Fruit fly (Drosophila melanogaster) whole organism, embryonic: ENCODE measurements around the gene CG7432.

Experiments used
- C15 ChIP-seq: fragments of 200-800 bp; sonication (Bioruptor generic); IDR thresholded peaks from 3 replicates; pipeline ENCODE4 v1.3.6; 2022; ENCODE audit warnings: missing biosample characterization, missing genetic modification characterization
- CG11504 ChIP-seq: fragments of 200-800 bp; sonication (Bioruptor generic); optimal IDR thresholded peaks from 3 replicates; lab custom pipeline; 2019; ENCODE audit warnings: missing biosample characterization, mild to moderate bottlenecking, missing genetic modification characterization, moderate library complexity
- CG12942 ChIP-seq: fragments of 200-800 bp; sonication (Bioruptor generic); optimal IDR thresholded peaks from 3 replicates; lab custom pipeline; 2016; ENCODE audit warnings: missing biosample characterization, missing genetic modification characterization
- CG1647 ChIP-seq: fragments of 200-800 bp; sonication (Bioruptor generic); optimal IDR thresholded peaks from 3 replicates; lab custom pipeline; 2016; ENCODE audit warnings: missing biosample characterization, missing genetic modification characterization
- CG17361 ChIP-seq: fragments of 200-800 bp; sonication (Bioruptor generic); IDR thresholded peaks from 3 replicates; pipeline ENCODE4 v1.3.6; 2022; ENCODE audit warnings: missing biosample characterization, missing genetic modification characterization
- CG18599 ChIP-seq: fragments of 200-800 bp; sonication (Bioruptor generic); optimal IDR thresholded peaks from 3 replicates; lab custom pipeline; 2017; ENCODE audit warnings: missing biosample characterization, missing genetic modification characterization, mild to moderate bottlenecking, moderate library complexity, missing genetic modification reagents
- CG2129 ChIP-seq: fragments of 200-800 bp; sonication (Bioruptor generic); IDR thresholded peaks from 2 replicates; pipeline ENCODE4 v1.3.6; 2022; ENCODE audit warnings: missing biosample characterization, missing genetic modification characterization; ENCODE audit not compliant: partially characterized antibody
- CG2678 ChIP-seq: fragments of 200-800 bp; sonication (Bioruptor generic); optimal IDR thresholded peaks from 3 replicates; lab custom pipeline; 2019; ENCODE audit warnings: missing biosample characterization, mild to moderate bottlenecking, missing genetic modification characterization, moderate library complexity
- CG2875 ChIP-seq: fragments of 200-800 bp; sonication (Bioruptor generic); optimal IDR thresholded peaks from 2 replicates; lab custom pipeline; 2017; ENCODE audit warnings: missing biosample characterization, mild to moderate bottlenecking, missing genetic modification characterization, missing genetic modification reagents
- CG31224 ChIP-seq: fragments of 200-800 bp; sonication (Bioruptor generic); IDR thresholded peaks from 2 replicates; pipeline ENCODE4 v1.3.6; 2022; ENCODE audit warnings: missing biosample characterization, missing genetic modification characterization
- CG3281 ChIP-seq: fragments of 200-800 bp; sonication (Bioruptor generic); optimal IDR thresholded peaks from 3 replicates; lab custom pipeline; 2017; ENCODE audit warnings: missing biosample characterization, mild to moderate bottlenecking, missing genetic modification characterization
- CG42726 ChIP-seq: fragments of 200-800 bp; sonication (Bioruptor generic); IDR thresholded peaks from 2 replicates; pipeline ENCODE4 v1.3.6; 2022; ENCODE audit warnings: missing biosample characterization, missing genetic modification characterization; ENCODE audit not compliant: partially characterized antibody
- CG5245 ChIP-seq: fragments of 200-800 bp; sonication (Bioruptor generic); optimal IDR thresholded peaks from 3 replicates; lab custom pipeline; 2016; ENCODE audit warnings: missing biosample characterization, missing genetic modification characterization
- CG7786 ChIP-seq: fragments of 200-800 bp; sonication (Bioruptor generic); optimal IDR thresholded peaks from 2 replicates; lab custom pipeline; 2016; ENCODE audit warnings: missing biosample characterization, missing genetic modification characterization
- CG7839 ChIP-seq: fragments of 200-800 bp; sonication (Bioruptor generic); optimal IDR thresholded peaks from 3 replicates; lab custom pipeline; 2018; ENCODE audit warnings: missing biosample characterization, mild to moderate bottlenecking, missing genetic modification characterization, moderate library complexity
- Chrac-16 ChIP-seq: fragments of 200-800 bp; sonication (Bioruptor generic); optimal IDR thresholded peaks from 3 replicates; lab custom pipeline; 2016; ENCODE audit warnings: missing biosample characterization, missing genetic modification characterization
- CoRest ChIP-seq: fragments of 200-800 bp; sonication (Bioruptor generic); optimal IDR thresholded peaks from 3 replicates; lab custom pipeline; 2018; ENCODE audit warnings: missing biosample characterization, mild to moderate bottlenecking, missing genetic modification characterization, moderate library complexity
- ERR ChIP-seq: fragments of 200-800 bp; sonication (Bioruptor generic); optimal IDR thresholded peaks from 2 replicates; lab custom pipeline; 2016; ENCODE audit warnings: missing biosample characterization, missing genetic modification characterization
- Fer1 ChIP-seq: fragments of 200-800 bp; sonication (Bioruptor generic); optimal IDR thresholded peaks from 2 replicates; lab custom pipeline; 2017; ENCODE audit warnings: missing biosample characterization, mild to moderate bottlenecking, missing genetic modification characterization
- GATAe ChIP-seq: fragments of 200-800 bp; sonication (Bioruptor generic); conservative IDR thresholded peaks from 2 replicates; pipeline ENCODE4 v1.3.6; 2022; ENCODE audit warnings: missing biosample characterization, missing genetic modification characterization
- HLH4C ChIP-seq: fragments of 200-800 bp; sonication (Bioruptor generic); IDR thresholded peaks from 3 replicates; pipeline ENCODE4 v1.3.6; 2022; ENCODE audit warnings: missing biosample characterization, missing genetic modification characterization; ENCODE audit not compliant: partially characterized antibody
- Hmr ChIP-seq: fragments of 200-800 bp; sonication (Bioruptor generic); optimal IDR thresholded peaks from 3 replicates; lab custom pipeline; 2017; ENCODE audit warnings: mild to moderate bottlenecking, missing biosample characterization, missing genetic modification reagents, missing genetic modification characterization
- Hmx ChIP-seq: fragments of 200-800 bp; sonication (Bioruptor generic); optimal IDR thresholded peaks from 2 replicates; lab custom pipeline; 2016; ENCODE audit warnings: missing biosample characterization, missing genetic modification characterization
- Med ChIP-seq: fragments of 200-800 bp; sonication (Bioruptor generic); peaks from one replicate; lab custom pipeline; 2016; ENCODE audit warnings: missing biosample characterization, missing genetic modification characterization, mild to moderate bottlenecking, inconsistent platforms, moderate library complexity
- Sox100B ChIP-seq: fragments of 200-800 bp; sonication (Bioruptor generic); optimal IDR thresholded peaks from 3 replicates; lab custom pipeline; 2018; ENCODE audit warnings: missing biosample characterization, mild to moderate bottlenecking, missing genetic modification characterization
- Sox102F ChIP-seq: fragments of 200-800 bp; sonication (Bioruptor generic); optimal IDR thresholded peaks from 2 replicates; lab custom pipeline; 2018; ENCODE audit warnings: missing biosample characterization, mild to moderate bottlenecking, missing genetic modification characterization, moderate library complexity
- Sry-β ChIP-seq: fragments of 200-800 bp; sonication (Bioruptor generic); optimal IDR thresholded peaks from 2 replicates; lab custom pipeline; 2018; ENCODE audit warnings: missing biosample characterization, mild to moderate bottlenecking, missing genetic modification characterization, moderate library complexity
- Tbp ChIP-seq: fragments of >200 bp; optimal IDR thresholded peaks from 2 replicates; lab custom pipeline; 2018; ENCODE audit warnings: missing biosample characterization, missing genetic modification characterization
- ara ChIP-seq: fragments of 200-800 bp; sonication (Bioruptor generic); IDR thresholded peaks from 2 replicates; pipeline ENCODE4 v1.3.6; 2022; ENCODE audit warnings: missing biosample characterization, missing genetic modification characterization
- bab2 ChIP-seq: fragments of 200-800 bp; sonication (Bioruptor generic); optimal IDR thresholded peaks from 2 replicates; lab custom pipeline; 2016; ENCODE audit warnings: missing biosample characterization, missing genetic modification characterization
- cg ChIP-seq: fragments of 200-800 bp; sonication (Bioruptor generic); optimal IDR thresholded peaks from 3 replicates; lab custom pipeline; 2019; ENCODE audit warnings: missing biosample characterization, mild to moderate bottlenecking, missing genetic modification characterization, moderate library complexity
- chn ChIP-seq: fragments of 200-800 bp; sonication (Bioruptor generic); optimal IDR thresholded peaks from 2 replicates; lab custom pipeline; 2016; ENCODE audit warnings: missing biosample characterization, missing genetic modification characterization
- crp ChIP-seq, 2 experiments: fragments of 200-800 bp; sonication (Bioruptor generic); optimal IDR thresholded peaks; 2 replicates in 1 of 2; 3 replicates in 1 of 2; lab custom pipeline; 2017; ENCODE audit warnings: missing biosample characterization in 2 of 2, missing genetic modification characterization in 2 of 2, mild to moderate bottlenecking in 1 of 2, moderate library complexity in 1 of 2
- dimm ChIP-seq: fragments of 200-800 bp; sonication (Bioruptor generic); IDR thresholded peaks from 2 replicates; pipeline ENCODE4 v1.3.6; 2022; ENCODE audit warnings: missing biosample characterization, missing genetic modification characterization
- dysf ChIP-seq: fragments of 200-800 bp; sonication (Bioruptor generic); IDR thresholded peaks from 3 replicates; pipeline ENCODE4 v1.3.6; 2022; ENCODE audit warnings: missing biosample characterization, missing genetic modification characterization
- esg ChIP-seq: fragments of 200-800 bp; sonication (Bioruptor generic); conservative IDR thresholded peaks from 2 replicates; pipeline ENCODE4 v1.3.6; 2022; ENCODE audit warnings: missing biosample characterization, missing genetic modification characterization
- gem ChIP-seq: fragments of 200-800 bp; sonication (Bioruptor generic); optimal IDR thresholded peaks from 2 replicates; lab custom pipeline; 2019; ENCODE audit warnings: missing biosample characterization, mild to moderate bottlenecking, missing genetic modification characterization, moderate library complexity
- jumu ChIP-seq: fragments of 200-800 bp; sonication (Bioruptor generic); optimal IDR thresholded peaks from 3 replicates; lab custom pipeline; 2016; ENCODE audit warnings: missing biosample characterization, missing genetic modification characterization
- kni ChIP-seq: fragments of 200-800 bp; sonication (Bioruptor generic); optimal IDR thresholded peaks from 3 replicates; lab custom pipeline; 2017; ENCODE audit warnings: mild to moderate bottlenecking, missing biosample characterization, missing genetic modification reagents, missing genetic modification characterization
- lola ChIP-seq, 3 experiments: fragments of >200 bp in 2 of 3; fragments of 200-800 bp in 1 of 3; sonication (Bioruptor generic) in 1 of 3; optimal IDR thresholded peaks; 2 replicates each; lab custom pipeline; 2017 to 2019; ENCODE audit warnings: missing biosample characterization in 3 of 3, missing genetic modification characterization in 3 of 3, mild to moderate bottlenecking in 1 of 3, moderate library complexity in 1 of 3
- mam ChIP-seq: fragments of 200-800 bp; sonication (Bioruptor generic); optimal IDR thresholded peaks from 3 replicates; lab custom pipeline; 2016; ENCODE audit warnings: missing biosample characterization, missing genetic modification characterization
- nau ChIP-seq: fragments of 200-800 bp; sonication (Bioruptor generic); optimal IDR thresholded peaks from 3 replicates; lab custom pipeline; 2017; ENCODE audit warnings: missing biosample characterization, mild to moderate bottlenecking, missing genetic modification characterization, missing genetic modification reagents
- nerfin-2 ChIP-seq: fragments of 200-800 bp; sonication (Bioruptor generic); IDR thresholded peaks from 2 replicates; pipeline ENCODE4 v1.3.6; 2022; ENCODE audit warnings: missing biosample characterization, missing genetic modification characterization; ENCODE audit not compliant: partially characterized antibody
- phol ChIP-seq: fragments of 200-800 bp; sonication (Bioruptor generic); optimal IDR thresholded peaks from 3 replicates; lab custom pipeline; 2018; ENCODE audit warnings: missing biosample characterization, mild to moderate bottlenecking, missing genetic modification characterization, moderate library complexity
- slbo ChIP-seq: fragments of 200-800 bp; sonication (Bioruptor generic); IDR thresholded peaks from 2 replicates; pipeline ENCODE4 v1.3.6; 2022; ENCODE audit warnings: missing biosample characterization, missing genetic modification characterization
- sob ChIP-seq: fragments of 200-800 bp; sonication (Bioruptor generic); IDR thresholded peaks from 2 replicates; pipeline ENCODE4 v1.3.6; 2022; ENCODE audit warnings: missing biosample characterization, missing genetic modification characterization
- stc ChIP-seq: fragments of 200-800 bp; sonication (Bioruptor generic); IDR thresholded peaks from 2 replicates; pipeline ENCODE4 v1.3.6; 2022; ENCODE audit warnings: missing biosample characterization, missing genetic modification characterization
- tna ChIP-seq: fragments of 200-800 bp; sonication (Bioruptor generic); IDR thresholded peaks from 2 replicates; pipeline ENCODE4 v1.3.6; 2022; ENCODE audit warnings: missing biosample characterization, missing genetic modification characterization; ENCODE audit not compliant: partially characterized antibody
- vfl ChIP-seq: fragments of 200-800 bp; sonication (Bioruptor generic); optimal IDR thresholded peaks from 2 replicates; lab custom pipeline; 2016; ENCODE audit warnings: missing biosample characterization, missing genetic modification characterization
- vvl ChIP-seq: fragments of 200-800 bp; sonication (Bioruptor generic); IDR thresholded peaks from 2 replicates; pipeline ENCODE4 v1.3.6; 2022; ENCODE audit warnings: missing biosample characterization, missing genetic modification characterization
- yki ChIP-seq: fragments of >200 bp; optimal IDR thresholded peaks from 3 replicates; lab custom pipeline; 2018

The CG7432 gene

DNA sequence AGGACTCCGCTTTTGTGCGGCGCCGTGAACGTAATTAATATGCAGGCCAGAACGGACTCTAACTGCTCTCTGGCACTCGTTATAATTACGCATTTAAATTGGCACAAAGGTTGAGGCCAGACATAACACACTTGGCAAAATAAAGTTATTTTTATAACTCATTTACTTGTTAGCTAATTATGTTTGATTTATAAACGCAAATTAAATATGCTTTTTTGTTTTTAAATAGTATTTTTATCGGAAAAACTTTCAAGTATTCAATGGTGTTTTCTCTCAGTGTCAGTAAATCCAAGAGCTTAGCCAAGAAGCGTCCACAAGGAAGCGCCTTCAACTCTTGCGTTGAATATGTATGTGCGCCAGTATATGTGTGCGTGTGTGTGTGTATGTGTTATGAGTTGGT is 8.1 kb downstream of the CG7432 start (continued):
- TF ChIP-seq tna (GFP tag; lab: Robert Waterston, UW) (no peak), CG3281 (GFP tag; lab: Kevin White, UChicago) (peak; percentile 13), Hmx (GFP tag; lab: Kevin White, UChicago) (no peak), cg (no peak), Sry-β (GFP tag; lab: Kevin White, UChicago) (no peak), vvl (peak; percentile 61), mam (peak; percentile 6), Med (GFP tag; lab: Kevin White, UChicago) (peak; percentile 25), C15 (GFP tag; lab: Robert Waterston, UW) (no peak), bab2 (GFP tag; lab: Kevin White, UChicago) (peak; percentile 18), CG2875 (GFP tag; lab: Kevin White, UChicago) (no peak), CG12942 (GFP tag; lab: Kevin White, UChicago) (no peak), ERR (no peak), nau (GFP tag; lab: Kevin White, UChicago) (no peak), Tbp (GFP tag; lab: Kevin White, UChicago) (no peak), GATAe (GFP tag; lab: Robert Waterston, UW) (no peak), gem (tag; lab: Kevin White, UChicago) (peak; percentile 40), phol (tag; lab: Kevin White, UChicago) (no peak), CG18599 (GFP tag; lab: Kevin White, UChicago) (peak; percentile 59), Sox100B (GFP tag; lab: Kevin White, UChicago) (no peak), ara (GFP tag; lab: Robert Waterston, UW) (no peak), CG5245 (GFP tag; lab: Kevin White, UChicago) (no peak), Chrac-16 (GFP tag; lab: Kevin White, UChicago) (no peak), kni (no peak), CG7786 (GFP tag; lab: Kevin White, UChicago) (no peak), CG17361 (no peak), nerfin-2 (GFP tag; lab: Robert Waterston, UW) (no peak), vfl (GFP tag; lab: Kevin White, UChicago) (no peak), esg (GFP tag; lab: Robert Waterston, UW) (no peak), CG31224 (no peak), CG11504 (tag; lab: Kevin White, UChicago) (peak; percentile 37), dysf (GFP tag; lab: Robert Waterston, UW) (no peak; the same call in 2 of the 3 replicates), dimm (GFP tag; lab: Robert Waterston, UW) (no peak), Sox102F (GFP tag; lab: Kevin White, UChicago) (peak; percentile 8), jumu (GFP tag; lab: Kevin White, UChicago) (no peak), HLH4C (GFP tag; lab: Robert Waterston, UW) (no peak), CG1647 (GFP tag; lab: Kevin White, UChicago) (no peak), CG7839 (tag; lab: Kevin White, UChicago) (peak; percentile 20), chn (GFP tag; lab: Kevin White, UChicago) (no peak), yki (lab: Kevin White, UChicago) (no peak), sob (GFP tag; lab: Robert Waterston, UW) (0 out of 2 replicates have a peak, but pooled peaks have one; percentile 32), Fer1 (GFP tag; lab: Kevin White, UChicago) (peak; percentile 42), CG2678 (tag; lab: Kevin White, UChicago) (peak; percentile 49), CG42726 (GFP tag; lab: Robert Waterston, UW) (no peak), Hmr (GFP tag; lab: Kevin White, UChicago) (no peak), crp (GFP tag; optimal IDR thresholded peaks at IDR 0.05; lab: Kevin White, UChicago) (no peak), stc (GFP tag; lab: Robert Waterston, UW) (no peak), slbo (peak; percentile 41; the same call in 1 of the 2 replicates), CoRest (no peak), lola (GFP tag; optimal IDR thresholded peaks at IDR 0.05; lab: Kevin White, UChicago) (no peak), CG2129 (GFP tag; lab: Robert Waterston, UW) (no peak)
